Worm (Caenorhabditis elegans) whole organism, early embryonic: ENCODE data around the gene sec-61.A.

ENCODE experiments used
- B0310.2 ChIP-seq: sonication (generic microtip); optimal IDR thresholded peaks from 2 replicates; lab custom pipeline; 2016; ENCODE audit warnings: mild to moderate bottlenecking, missing genetic modification characterization, missing compliant biosample characterization
- F13C5.2 ChIP-seq: sonication (generic microtip); optimal IDR thresholded peaks from 2 replicates; lab custom pipeline; 2017; ENCODE audit warnings: mild to moderate bottlenecking, missing genetic modification characterization, inconsistent platforms, missing compliant biosample characterization
- aly-1 ChIP-seq: sonication (generic microtip); optimal IDR thresholded peaks from 2 replicates; lab custom pipeline; 2016; ENCODE audit warnings: missing genetic modification characterization, missing compliant biosample characterization
- ama-1 ChIP-seq: fragments of 150-350 bp; optimal IDR thresholded peaks from 2 replicates; lab custom pipeline; 2014
- ceh-13 ChIP-seq: fragments of 200-800 bp; sonication (Bioruptor generic); optimal IDR thresholded peaks from 2 replicates; lab custom pipeline; 2018; ENCODE audit warnings: mild to moderate bottlenecking, missing genetic modification characterization, missing compliant biosample characterization
- ceh-36 ChIP-seq: sonication (generic microtip); optimal IDR thresholded peaks from 2 replicates; lab custom pipeline; 2016; ENCODE audit warnings: missing genetic modification characterization, inconsistent platforms, missing compliant biosample characterization
- ets-7 ChIP-seq: sonication (generic microtip); optimal IDR thresholded peaks from 2 replicates; lab custom pipeline; 2016; ENCODE audit warnings: missing genotype, missing genetic modification characterization, missing compliant biosample characterization
- flt-1 ChIP-seq: fragments of 200-800 bp; sonication (Bioruptor generic); IDR thresholded peaks from 2 replicates; pipeline ENCODE4 v1.3.6; 2022; ENCODE audit warnings: missing genetic modification characterization, missing compliant biosample characterization
- hmbx-1 ChIP-seq: sonication (generic microtip); optimal IDR thresholded peaks from 2 replicates; lab custom pipeline; 2016; ENCODE audit warnings: mild to moderate bottlenecking, missing genetic modification characterization, missing compliant biosample characterization
- hmg-4 ChIP-seq: fragments of 200-800 bp; sonication (Bioruptor generic); optimal IDR thresholded peaks from 2 replicates; lab custom pipeline; 2018; ENCODE audit warnings: mild to moderate bottlenecking, missing genetic modification characterization, missing compliant biosample characterization
- hnd-1 ChIP-seq: sonication (generic microtip); optimal IDR thresholded peaks from 2 replicates; lab custom pipeline; 2016; ENCODE audit warnings: missing genetic modification characterization, missing compliant biosample characterization
- pes-1 ChIP-seq: fragments of 200-800 bp; sonication (Bioruptor generic); IDR thresholded peaks from 2 replicates; pipeline ENCODE4 v1.3.6; 2022; ENCODE audit warnings: missing genetic modification reagents, missing genetic modification characterization, missing compliant biosample characterization
- scrt-1 ChIP-seq: fragments of 200-800 bp; sonication (Bioruptor generic); IDR thresholded peaks from 2 replicates; pipeline ENCODE4 v1.3.6; 2022; ENCODE audit warnings: missing genetic modification characterization, missing compliant biosample characterization
- sea-1 ChIP-seq: fragments of 200-800 bp; sonication (Bioruptor generic); conservative IDR thresholded peaks from 2 replicates; pipeline ENCODE4 v1.3.6; 2022; ENCODE audit warnings: missing genetic modification characterization, missing compliant biosample characterization
- tbx-11 ChIP-seq: fragments of 200-800 bp; sonication (Bioruptor generic); IDR thresholded peaks from 2 replicates; pipeline ENCODE4 v1.3.6; 2022; ENCODE audit warnings: missing genetic modification characterization, missing compliant biosample characterization
- tbx-37 ChIP-seq: fragments of 200-800 bp; sonication (Bioruptor generic); conservative IDR thresholded peaks from 2 replicates; pipeline ENCODE4 v1.3.6; 2022; ENCODE audit warnings: missing genetic modification reagents, missing genetic modification characterization, missing compliant biosample characterization
- tra-4 ChIP-seq: sonication (generic microtip); optimal IDR thresholded peaks from 2 replicates; lab custom pipeline; 2017; ENCODE audit warnings: missing genetic modification characterization, missing compliant biosample characterization

Gene sec-61.A

DNA sequence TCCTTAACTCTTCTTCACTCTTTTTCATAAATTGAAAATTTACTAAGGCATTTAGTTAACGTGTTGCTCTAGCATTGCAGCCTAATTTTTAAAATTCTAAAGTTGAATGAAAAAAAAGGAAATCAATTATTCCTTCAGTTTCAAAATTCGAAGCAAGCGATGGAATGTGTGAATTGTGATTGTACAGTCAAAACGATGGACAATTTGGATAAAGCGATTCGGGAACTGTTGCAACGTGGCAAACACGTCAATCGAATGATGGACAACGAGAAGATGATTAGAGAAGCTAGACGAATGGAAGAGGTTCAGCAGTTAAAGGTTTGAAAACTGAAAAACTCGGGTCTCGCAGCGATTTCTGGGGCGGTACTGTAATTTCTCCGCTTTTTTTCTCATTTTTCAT lies 25.9 kb downstream of the sec-61.A start, which contains the start of gene Y57G11C.14:
TSS of gene Y57G11C.14 (plus strand) at position 126 of the 400 bp plus-strand sequence.
- TF ChIP-seq ceh-13 (GFP tag; lab: Kevin White, UChicago): no peak
- no peak for TF ChIP-seq sea-1 (GFP tag; lab: Robert Waterston, UW)
- no peak for TF ChIP-seq pes-1
- TF ChIP-seq hmbx-1 (tag; lab: Kevin White, UChicago): no peak

DNA sequence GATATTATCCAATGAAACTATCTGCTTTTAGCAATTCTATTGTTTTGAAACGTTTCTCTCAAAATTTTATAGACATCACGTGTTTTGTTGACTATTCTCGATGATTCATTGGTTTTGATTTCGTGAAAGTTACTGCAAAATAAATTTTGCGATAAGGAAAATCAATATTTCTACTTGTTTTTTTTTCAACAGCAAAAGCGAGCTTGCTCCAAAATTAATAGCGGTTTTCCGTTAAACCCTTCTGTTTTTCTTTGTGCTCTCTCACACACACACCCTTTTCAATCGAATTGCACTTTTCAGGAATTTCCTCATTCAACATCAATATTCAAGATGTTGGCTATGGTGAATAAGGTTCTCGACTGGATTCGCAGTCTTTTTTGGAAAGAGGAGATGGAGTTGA lies 27.2 kb downstream of the sec-61.A start, which contains the start of gene arl-8:
TSS of gene arl-8 (plus strand) at position 301 of the 400 bp plus-strand sequence.
- TF ChIP-seq hmbx-1 (tag; lab: Kevin White, UChicago) (no peak), ceh-36 (tag; lab: Kevin White, UChicago) (no peak), pes-1 (no peak), sea-1 (GFP tag; lab: Robert Waterston, UW) (no peak), aly-1 (tag; lab: Kevin White, UChicago) (no peak), hmg-4 (GFP tag; lab: Kevin White, UChicago) (no peak), tbx-11 (GFP tag; lab: Robert Waterston, UW) (no peak), F13C5.2 (tag; lab: Kevin White, UChicago) (no peak), flt-1 (GFP tag; lab: Robert Waterston, UW) (no peak), scrt-1 (GFP tag; lab: Robert Waterston, UW) (no peak), ama-1 (lab: Kevin White, UChicago) (no peak), tra-4 (tag; lab: Kevin White, UChicago) (no peak), ceh-13 (GFP tag; lab: Kevin White, UChicago) (no peak), ets-7 (tag; lab: Kevin White, UChicago) (no peak), hnd-1 (tag; lab: Kevin White, UChicago) (no peak), tbx-37 (GFP tag; lab: Robert Waterston, UW) (no peak), B0310.2 (tag; lab: Kevin White, UChicago) (no peak)

DNA sequence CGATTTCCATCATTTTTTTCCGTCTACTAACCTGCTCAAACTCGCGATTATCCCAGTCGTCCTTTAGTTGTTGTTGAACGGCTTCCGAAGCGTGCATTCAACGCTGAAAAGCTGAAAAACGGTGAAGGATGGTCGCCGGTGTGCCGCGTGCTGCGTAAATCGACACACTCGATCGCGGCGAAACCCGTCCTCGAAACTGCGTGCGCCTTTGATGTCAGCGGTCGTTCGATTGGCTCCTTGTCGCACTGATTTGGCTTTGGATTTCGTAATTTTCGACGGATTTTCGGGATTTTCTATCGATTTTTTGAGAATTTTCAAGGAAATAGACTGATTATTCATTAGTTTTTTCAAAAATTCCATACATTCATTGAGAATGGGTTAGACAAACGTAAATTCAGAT lies 27.7 kb downstream of the sec-61.A start, which contains the start of the genes Y57G11C.1147 and nuo-3:
TSS of gene Y57G11C.1147 (minus strand) at position 161 of the 400 bp plus-strand sequence.
TSS of gene nuo-3 (minus strand) at position 191 of the 400 bp plus-strand sequence.
- TF ChIP-seq hmg-4 (GFP tag; lab: Kevin White, UChicago) (no peak), ceh-13 (GFP tag; lab: Kevin White, UChicago) (no peak), B0310.2 (tag; lab: Kevin White, UChicago) (no peak)

DNA sequence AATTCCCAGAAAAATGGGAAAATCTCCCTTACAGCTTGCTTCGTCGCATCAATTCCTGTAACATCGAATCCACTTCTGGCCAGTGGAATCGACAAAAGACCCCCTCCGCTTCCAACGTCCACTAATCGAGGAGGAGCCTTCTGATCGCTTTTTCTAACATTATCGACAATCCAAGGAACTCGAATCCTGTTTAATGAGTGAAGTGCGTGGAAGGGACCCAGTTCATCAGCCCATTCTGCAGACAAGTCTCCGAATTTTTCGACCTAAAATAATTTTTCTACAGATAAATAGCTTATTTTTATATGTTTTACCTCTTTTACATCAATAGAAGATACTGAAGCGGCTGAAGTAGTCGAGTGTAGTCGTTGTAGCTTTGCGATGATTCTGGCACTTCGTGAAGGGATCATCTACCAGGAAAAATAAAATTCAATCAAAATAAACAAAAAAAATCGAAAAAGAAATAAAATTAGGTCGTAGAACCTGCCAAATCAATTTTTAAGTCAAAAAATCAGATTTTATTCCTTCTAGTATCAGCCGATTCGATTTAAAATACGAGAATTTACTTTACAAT lies 29.1 kb downstream of the sec-61.A start, which contains the start of gene coq-3:
TSS of gene coq-3 (minus strand) at position 407 of the 571 bp plus-strand sequence.
- TF ChIP-seq F13C5.2 (tag; lab: Kevin White, UChicago) (no peak), ceh-36 (tag; lab: Kevin White, UChicago) (no peak), aly-1 (tag; lab: Kevin White, UChicago) (no peak), flt-1 (GFP tag; lab: Robert Waterston, UW) (no peak), scrt-1 (GFP tag; lab: Robert Waterston, UW) (no peak), sea-1 (GFP tag; lab: Robert Waterston, UW) (no peak), pes-1 (no peak), hmbx-1 (tag; lab: Kevin White, UChicago) (no peak), tra-4 (tag; lab: Kevin White, UChicago) (no peak), tbx-11 (GFP tag; lab: Robert Waterston, UW) (no peak)

DNA sequence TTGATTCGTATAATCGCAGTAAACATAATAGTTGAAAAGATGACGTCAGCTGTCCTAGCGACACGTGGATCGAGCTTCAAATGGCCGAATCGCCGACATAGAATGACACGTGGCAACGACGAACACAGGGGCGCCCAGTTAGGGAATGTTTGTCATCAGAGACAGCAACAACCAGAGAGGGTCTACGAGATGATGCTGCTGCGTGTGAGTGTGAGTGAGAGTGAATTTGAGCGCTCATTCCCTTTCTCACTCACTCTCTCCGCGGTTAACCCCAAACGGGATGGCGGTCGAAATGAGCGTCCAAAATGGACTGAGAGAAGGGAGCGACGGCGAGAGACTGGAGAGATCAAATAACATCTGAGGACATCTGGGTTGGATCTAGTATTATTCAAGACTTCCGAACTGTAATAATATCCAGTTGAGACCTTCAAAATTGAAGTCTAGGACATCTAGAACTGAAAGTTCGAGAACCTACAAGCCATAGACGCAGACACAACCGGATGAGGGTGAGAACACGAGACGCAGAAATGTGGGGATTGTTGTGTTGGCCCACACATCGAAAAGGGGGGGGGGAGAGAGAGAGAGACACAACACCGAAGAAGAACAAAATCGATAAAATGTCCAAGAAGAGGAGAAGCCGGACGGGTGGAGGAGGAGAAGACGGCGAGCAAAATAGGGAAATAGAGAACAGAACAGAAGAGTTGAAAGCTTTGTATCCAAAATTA lies 31.0 kb downstream of the sec-61.A start:
- peak; percentile 16 for TF ChIP-seq hmg-4 (GFP tag; lab: Kevin White, UChicago)
- no peak for TF ChIP-seq tbx-11 (GFP tag; lab: Robert Waterston, UW)

DNA sequence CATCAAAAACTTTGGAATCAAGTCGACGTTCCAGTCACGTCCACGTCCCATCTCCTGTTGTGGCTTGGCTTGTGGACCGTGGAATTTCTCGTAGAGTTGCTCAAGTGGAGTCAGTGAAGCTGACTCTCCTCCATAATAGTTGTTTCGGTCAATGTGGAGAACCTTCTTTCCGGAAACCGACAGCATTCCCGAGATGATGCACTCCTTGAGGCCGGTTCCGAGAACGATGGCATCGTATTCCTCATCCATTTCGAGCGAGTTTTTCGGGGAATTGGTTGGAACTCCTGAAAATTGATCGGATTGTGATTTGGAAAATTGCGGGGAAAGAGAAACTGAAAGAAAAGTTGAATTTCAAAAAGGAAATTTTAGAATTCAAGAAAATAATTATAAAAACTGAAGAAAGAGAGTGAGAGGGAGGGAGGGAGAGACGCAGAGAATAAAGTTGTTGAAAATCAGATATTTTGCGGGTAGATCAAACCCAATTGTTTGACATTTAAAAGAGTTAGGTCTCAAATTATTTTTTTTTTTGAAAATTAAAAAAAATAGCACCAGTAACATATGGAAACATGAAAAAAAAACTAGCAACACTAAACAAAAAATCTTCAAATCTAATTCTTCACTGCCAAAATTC lies 32.3 kb downstream of the sec-61.A start, which contains the start of gene gdi-1:
TSS of gene gdi-1 (minus strand) at position 286 of the 631 bp plus-strand sequence.
- TF ChIP-seq tbx-37 (GFP tag; lab: Robert Waterston, UW) (no peak), hmg-4 (GFP tag; lab: Kevin White, UChicago) (no peak), ama-1 (lab: Kevin White, UChicago) (no peak), ceh-36 (tag; lab: Kevin White, UChicago) (no peak), tbx-11 (GFP tag; lab: Robert Waterston, UW) (no peak), aly-1 (tag; lab: Kevin White, UChicago) (no peak), pes-1 (no peak), scrt-1 (GFP tag; lab: Robert Waterston, UW) (no peak), hmbx-1 (tag; lab: Kevin White, UChicago) (no peak), ets-7 (tag; lab: Kevin White, UChicago) (no peak), hnd-1 (tag; lab: Kevin White, UChicago) (no peak), sea-1 (GFP tag; lab: Robert Waterston, UW) (no peak), tra-4 (tag; lab: Kevin White, UChicago) (no peak), flt-1 (GFP tag; lab: Robert Waterston, UW) (no peak), B0310.2 (tag; lab: Kevin White, UChicago) (no peak), F13C5.2 (tag; lab: Kevin White, UChicago) (no peak), ceh-13 (GFP tag; lab: Kevin White, UChicago) (no peak)

DNA sequence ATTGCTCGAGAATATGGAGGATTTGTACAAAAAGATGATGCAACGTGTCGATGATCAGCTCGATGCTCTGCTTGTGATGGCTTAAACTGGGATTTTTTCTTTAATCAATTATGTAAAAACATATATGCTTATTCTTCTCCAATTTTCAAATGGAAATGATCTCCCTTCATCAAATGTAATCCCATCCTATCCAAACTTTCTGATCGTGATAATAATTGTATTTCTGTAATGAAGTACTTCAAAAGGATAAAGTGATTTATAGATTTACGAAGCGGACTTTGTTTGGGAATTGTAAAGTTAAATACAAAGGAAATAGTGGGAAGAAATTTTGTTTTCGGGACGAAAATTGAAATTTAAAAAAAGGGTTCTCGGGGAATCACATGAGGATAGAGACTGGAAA lies 34.5 kb downstream of the sec-61.A start:
- TF ChIP-seq hmg-4 (GFP tag; lab: Kevin White, UChicago) (no peak), ceh-13 (GFP tag; lab: Kevin White, UChicago) (no peak), pes-1 (no peak), B0310.2 (tag; lab: Kevin White, UChicago) (no peak), tbx-37 (GFP tag; lab: Robert Waterston, UW) (no peak), hnd-1 (tag; lab: Kevin White, UChicago) (no peak)
